Worm (Caenorhabditis elegans): ENCODE data around the gene Y47D3A.32.

DNA sequence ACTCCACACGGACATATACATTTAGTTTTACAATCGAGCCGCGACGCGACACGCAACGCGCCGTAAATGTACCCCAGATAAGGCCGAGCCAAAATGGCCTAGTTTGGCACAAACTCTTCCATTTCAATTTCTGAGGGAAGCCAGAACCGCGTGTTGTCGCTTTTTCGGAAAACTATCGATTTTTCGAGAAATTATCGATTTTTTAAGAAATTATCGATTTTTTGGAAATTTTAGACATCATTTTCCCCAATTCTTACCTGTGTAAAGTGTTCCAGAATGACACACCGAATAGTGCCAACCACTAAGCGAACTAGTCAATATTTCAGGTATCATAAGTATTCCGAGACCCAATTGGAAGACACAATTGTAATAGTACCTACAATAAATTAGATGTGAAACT, 20.8 kb upstream of the Y47D3A.32 start:
- TF ChIP-seq aly-2 (tag; optimal IDR thresholded peaks at IDR 0.05) (no peak), sptf-1 (tag; optimal IDR thresholded peaks at IDR 0.05) (no peak), mdl-1 (tag; optimal IDR thresholded peaks at IDR 0.05) (no peak)
